Worm (Caenorhabditis elegans) whole organism, L3 larva: ENCODE results near the gene gsp-2.

Experiments
- R02D3.7 ChIP-seq: fragments of 150-350 bp; optimal IDR thresholded peaks from 2 replicates; lab custom pipeline; 2014; ENCODE audit warnings: missing biosample characterization, missing genetic modification characterization
- ZK546.5 ChIP-seq: sonication (generic microtip); optimal IDR thresholded peaks from 2 replicates; lab custom pipeline; 2017; ENCODE audit warnings: missing biosample characterization, missing genetic modification characterization
- aly-2 ChIP-seq: fragments of 150-350 bp; optimal IDR thresholded peaks from 2 replicates; lab custom pipeline; 2014; ENCODE audit warnings: missing biosample characterization, missing genetic modification characterization
- ama-1 ChIP-seq: fragments of 150-350 bp; optimal IDR thresholded peaks from 2 replicates; lab custom pipeline; 2018
- ceh-28 ChIP-seq: fragments of 150-350 bp; optimal IDR thresholded peaks from 2 replicates; lab custom pipeline; 2014; ENCODE audit warnings: missing biosample characterization, missing genetic modification reagents, missing genetic modification characterization
- ceh-82 ChIP-seq: fragments of 150-350 bp; optimal IDR thresholded peaks from 2 replicates; lab custom pipeline; 2014; ENCODE audit warnings: missing biosample characterization, missing genetic modification characterization
- ceh-9 ChIP-seq: sonication (generic microtip); optimal IDR thresholded peaks from 2 replicates; lab custom pipeline; 2018; ENCODE audit warnings: missing biosample characterization, missing genetic modification characterization
- egl-27 ChIP-seq: sonication (generic microtip); optimal IDR thresholded peaks from 4 replicates; lab custom pipeline; 2017; ENCODE audit warnings: missing biosample characterization, missing genetic modification reagents, missing genetic modification characterization
- egl-5 ChIP-seq: fragments of 150-350 bp; optimal IDR thresholded peaks from 2 replicates; lab custom pipeline; 2017; ENCODE audit warnings: missing biosample characterization, missing genetic modification reagents, missing genetic modification characterization, inconsistent platforms
- elt-2 ChIP-seq: sonication (generic microtip); optimal IDR thresholded peaks from 2 replicates; lab custom pipeline; 2016; ENCODE audit warnings: missing genetic modification reagents, mild to moderate bottlenecking, missing genetic modification characterization, missing compliant biosample characterization
- elt-3 ChIP-seq, 3 experiments: fragments of 150-350 bp in 1 of 3; sonication (generic microtip) in 2 of 3; optimal IDR thresholded peaks; 2 replicates in 2 of 3; 4 replicates in 1 of 3; lab custom pipeline; 2014 to 2017; ENCODE audit warnings: missing biosample characterization in 3 of 3, missing genetic modification characterization in 3 of 3
- fkh-10 ChIP-seq: sonication (generic microtip); optimal IDR thresholded peaks from 2 replicates; lab custom pipeline; 2017; ENCODE audit warnings: missing biosample characterization, missing genetic modification reagents, missing genetic modification characterization
- fkh-2 ChIP-seq: fragments of 150-350 bp; optimal IDR thresholded peaks from 2 replicates; lab custom pipeline; 2014; ENCODE audit warnings: missing biosample characterization, missing genetic modification reagents, missing genetic modification characterization
- fos-1 ChIP-seq: fragments of 150-350 bp; optimal IDR thresholded peaks from 2 replicates; lab custom pipeline; 2014; ENCODE audit warnings: missing biosample characterization, missing genetic modification characterization
- hmg-11 ChIP-seq: sonication (generic microtip); optimal IDR thresholded peaks from 2 replicates; lab custom pipeline; 2016; ENCODE audit warnings: missing genetic modification characterization, missing compliant biosample characterization
- jun-1 ChIP-seq: fragments of 150-350 bp; optimal IDR thresholded peaks from 2 replicates; lab custom pipeline; 2014; ENCODE audit warnings: missing biosample characterization, missing genetic modification reagents, missing genetic modification characterization
- lin-15B ChIP-seq: fragments of 150-350 bp; optimal IDR thresholded peaks from 2 replicates; lab custom pipeline; 2014; ENCODE audit warnings: missing biosample characterization, missing genetic modification characterization
- lin-39 ChIP-seq: fragments of 150-350 bp; optimal IDR thresholded peaks from 2 replicates; lab custom pipeline; 2018; ENCODE audit warnings: missing biosample characterization, missing genetic modification reagents, missing genetic modification characterization
- lsy-12 ChIP-seq: sonication (generic microtip); optimal IDR thresholded peaks from 2 replicates; lab custom pipeline; 2016; ENCODE audit warnings: mild to moderate bottlenecking, missing genetic modification characterization, missing compliant biosample characterization
- mdl-1 ChIP-seq: fragments of 150-350 bp; optimal IDR thresholded peaks from 2 replicates; lab custom pipeline; 2014; ENCODE audit warnings: missing biosample characterization, missing genetic modification characterization
- nfya-1 ChIP-seq: sonication (generic microtip); optimal IDR thresholded peaks from 2 replicates; lab custom pipeline; 2017; ENCODE audit warnings: missing genetic modification characterization, mild to moderate bottlenecking, missing compliant biosample characterization, antibody characterized with exemption, moderate library complexity; ENCODE audit not compliant: insufficient read depth
- nhr-11 ChIP-seq: fragments of 150-350 bp; optimal IDR thresholded peaks from 2 replicates; lab custom pipeline; 2014; ENCODE audit warnings: missing biosample characterization, missing genetic modification characterization
- nhr-12 ChIP-seq: fragments of 150-350 bp; optimal IDR thresholded peaks from 2 replicates; lab custom pipeline; 2014; ENCODE audit warnings: missing biosample characterization, missing genetic modification characterization
- nhr-23 ChIP-seq: fragments of 150-350 bp; optimal IDR thresholded peaks from 2 replicates; lab custom pipeline; 2014; ENCODE audit warnings: missing biosample characterization, missing genetic modification reagents, missing genetic modification characterization
- nhr-237 ChIP-seq: fragments of 150-350 bp; optimal IDR thresholded peaks from 2 replicates; lab custom pipeline; 2014; ENCODE audit warnings: missing biosample characterization, missing genetic modification characterization
- nhr-25 ChIP-seq: sonication (generic microtip); optimal IDR thresholded peaks from 2 replicates; lab custom pipeline; 2017; ENCODE audit warnings: missing biosample characterization, missing genetic modification characterization
- nhr-28 ChIP-seq: fragments of 150-350 bp; optimal IDR thresholded peaks from 2 replicates; lab custom pipeline; 2014; ENCODE audit warnings: missing biosample characterization, missing genetic modification characterization
- nhr-43 ChIP-seq: sonication (generic microtip); optimal IDR thresholded peaks from 2 replicates; lab custom pipeline; 2016; ENCODE audit warnings: mild to moderate bottlenecking, missing genetic modification characterization, missing compliant biosample characterization; ENCODE audit not compliant: poor library complexity, severe bottlenecking
- nhr-67 ChIP-seq: fragments of 150-350 bp; optimal IDR thresholded peaks from 2 replicates; lab custom pipeline; 2014; ENCODE audit warnings: missing biosample characterization, missing genetic modification characterization
- nhr-76 ChIP-seq: fragments of 150-350 bp; sonication (generic microtip); optimal IDR thresholded peaks from 5 replicates; lab custom pipeline; 2014; ENCODE audit warnings: missing biosample characterization, missing genetic modification characterization
- nhr-77 ChIP-seq: fragments of 150-350 bp; optimal IDR thresholded peaks from 2 replicates; lab custom pipeline; 2014; ENCODE audit warnings: missing biosample characterization, missing genetic modification characterization
- pha-4 ChIP-seq: fragments of 150-350 bp; optimal IDR thresholded peaks from 2 replicates; lab custom pipeline; 2014; ENCODE audit warnings: missing biosample characterization, missing genetic modification reagents, missing genetic modification characterization
- pqm-1 ChIP-seq: fragments of 150-350 bp; optimal IDR thresholded peaks from 2 replicates; lab custom pipeline; 2017; ENCODE audit warnings: missing biosample characterization, missing genetic modification characterization, inconsistent platforms
- sea-2 ChIP-seq: fragments of 150-350 bp; sonication (generic microtip); optimal IDR thresholded peaks from 4 replicates; lab custom pipeline; 2014; ENCODE audit warnings: missing biosample characterization, missing genetic modification reagents, missing genetic modification characterization
- skn-1 ChIP-seq: fragments of 150-350 bp; optimal IDR thresholded peaks from 2 replicates; lab custom pipeline; 2014; ENCODE audit warnings: missing biosample characterization, missing genetic modification characterization
- snpc-4 ChIP-seq: fragments of 150-350 bp; optimal IDR thresholded peaks from 2 replicates; lab custom pipeline; 2014; ENCODE audit warnings: missing biosample characterization, missing genetic modification characterization
- tbx-2 ChIP-seq: sonication (generic microtip); optimal IDR thresholded peaks from 2 replicates; lab custom pipeline; 2016; ENCODE audit warnings: mild to moderate bottlenecking, missing genetic modification characterization, missing compliant biosample characterization
- unc-39 ChIP-seq: sonication (generic microtip); optimal IDR thresholded peaks from 4 replicates; lab custom pipeline; 2017; ENCODE audit warnings: missing biosample characterization, missing genetic modification characterization
- unc-62 ChIP-seq: fragments of 150-350 bp; sonication (generic microtip); optimal IDR thresholded peaks from 4 replicates; lab custom pipeline; 2014; ENCODE audit warnings: missing biosample characterization, missing genetic modification reagents, missing genetic modification characterization
- zag-1 ChIP-seq: fragments of 150-350 bp; optimal IDR thresholded peaks from 2 replicates; lab custom pipeline; 2014; ENCODE audit warnings: missing biosample characterization, missing genetic modification characterization
- ztf-11 ChIP-seq: fragments of 150-350 bp; optimal IDR thresholded peaks from 2 replicates; lab custom pipeline; 2014; ENCODE audit warnings: missing biosample characterization, missing genetic modification characterization
- ztf-4 ChIP-seq: fragments of 150-350 bp; optimal IDR thresholded peaks from 2 replicates; lab custom pipeline; 2014; ENCODE audit warnings: missing biosample characterization, missing genetic modification characterization

gsp-2 gene

ce11 chrIII:7329155-7329732 is 7.1 kb upstream of the gsp-2 start, which contains the start of gene lab-2:
Gene lab-2 (minus strand): TSS chrIII:7329607.
- peak; percentile 79 for TF ChIP-seq ama-1 (lab: Kevin White, UChicago)
- peak; percentile 20 for TF ChIP-seq elt-2
- TF ChIP-seq ztf-4 (tag; lab: Kevin White, UChicago) = peak; percentile 4
- TF ChIP-seq nhr-237 (tag; lab: Kevin White, UChicago) = no peak
- peak; percentile 15 for TF ChIP-seq aly-2 (tag; lab: Kevin White, UChicago)
- TF ChIP-seq nhr-25 = peak; percentile 33
- TF ChIP-seq lsy-12 (tag; lab: Kevin White, UChicago) = peak; percentile 66
- peak; percentile 13 for TF ChIP-seq jun-1
- no peak for TF ChIP-seq unc-39 (tag; lab: Kevin White, UChicago)
- no peak for TF ChIP-seq nhr-12 (tag; lab: Kevin White, UChicago)
- TF ChIP-seq, all 47 proteins: peak for 7

DNA sequence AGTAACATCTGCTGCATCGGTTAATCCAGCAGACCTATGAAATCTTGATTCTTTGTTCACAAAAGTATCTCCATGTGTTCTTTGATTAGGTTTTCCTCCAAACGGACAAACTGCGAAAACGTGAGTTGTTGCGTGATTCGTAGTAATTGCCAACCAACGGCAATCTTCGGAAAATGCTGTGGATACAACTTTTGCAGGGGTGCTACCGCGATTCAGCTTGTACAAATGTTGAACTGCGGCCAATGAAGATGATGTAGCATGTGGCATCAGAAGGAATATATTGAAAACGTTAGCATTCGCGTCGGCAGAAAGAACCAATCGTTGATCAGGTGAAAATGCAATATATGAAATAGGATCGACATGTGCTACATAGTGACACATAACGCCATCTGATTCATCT is 4.7 kb upstream of the gsp-2 start:
- TF ChIP-seq unc-62 (GFP tag; lab: Kevin White, UChicago) (no peak), nhr-23 (tag; lab: Kevin White, UChicago) (no peak), zag-1 (no peak), ceh-28 (tag; lab: Kevin White, UChicago) (no peak), nhr-28 (tag; lab: Kevin White, UChicago) (no peak), nhr-237 (tag; lab: Kevin White, UChicago) (no peak), sea-2 (GFP tag; lab: Kevin White, UChicago) (no peak), elt-2 (no peak), egl-5 (tag; lab: Kevin White, UChicago) (no peak), ceh-82 (no peak), nhr-76 (tag; lab: Kevin White, UChicago) (no peak), pqm-1 (tag; lab: Kevin White, UChicago) (no peak), fkh-2 (tag; lab: Kevin White, UChicago) (no peak), ceh-9 (tag; lab: Kevin White, UChicago) (no peak), lin-15B (tag; lab: Kevin White, UChicago) (no peak), nhr-77 (tag; lab: Kevin White, UChicago) (no peak), ama-1 (lab: Kevin White, UChicago) (no peak)

ce11 chrIII:7335220-7335619 is 1.2 kb upstream of the gsp-2 start, which contains the start of gene F56C9.10:
Gene F56C9.10 (minus strand): TSS chrIII:7335316.
- peak; percentile 77 for TF ChIP-seq lsy-12 (tag; lab: Kevin White, UChicago)
- TF ChIP-seq ztf-4 (tag; lab: Kevin White, UChicago) = peak; percentile 68
- TF ChIP-seq fkh-10 (GFP tag; lab: Kevin White, UChicago) = no peak
- peak; percentile 88 for TF ChIP-seq unc-62 (GFP tag; lab: Kevin White, UChicago)
- TF ChIP-seq hmg-11 (tag; lab: Kevin White, UChicago) = peak; percentile 58
- peak; percentile 78 for TF ChIP-seq nhr-43 (tag; lab: Kevin White, UChicago)
- TF ChIP-seq ceh-9 (tag; lab: Kevin White, UChicago) = no peak
- TF ChIP-seq mdl-1 (tag; lab: Kevin White, UChicago) = peak; percentile 96
- no peak for TF ChIP-seq nhr-67 (tag; lab: Kevin White, UChicago)
- peak; percentile 44 for TF ChIP-seq ceh-28 (tag; lab: Kevin White, UChicago)
- peak; percentile 84 for TF ChIP-seq lin-39 (tag; lab: Kevin White, UChicago)
- TF ChIP-seq nfya-1 = peak; percentile 88
- TF ChIP-seq jun-1 = peak; percentile 84
- peak; percentile 1 for TF ChIP-seq pqm-1 (tag; lab: Kevin White, UChicago)
- peak; percentile 72 for TF ChIP-seq nhr-25
- no peak for TF ChIP-seq nhr-76 (tag; lab: Kevin White, UChicago)
- no peak for TF ChIP-seq ztf-11 (tag; lab: Kevin White, UChicago)
- TF ChIP-seq nhr-11 (tag; lab: Kevin White, UChicago) = peak; percentile 92
- TF ChIP-seq tbx-2 (tag; lab: Kevin White, UChicago) = peak; percentile 33
- TF ChIP-seq ama-1 (lab: Kevin White, UChicago) = peak; percentile 80
- TF ChIP-seq elt-3 (tag; optimal IDR thresholded peaks at IDR 0.05; lab: Kevin White, UChicago) = no peak
- peak; percentile 82 for TF ChIP-seq lin-15B (tag; lab: Kevin White, UChicago)
- peak; percentile 55 for TF ChIP-seq pha-4 (tag; lab: Kevin White, UChicago)
- TF ChIP-seq R02D3.7 = peak; percentile 38
- TF ChIP-seq elt-2 = peak; percentile 59
- TF ChIP-seq ceh-82 = no peak
- no peak for TF ChIP-seq nhr-12 (tag; lab: Kevin White, UChicago)
- TF ChIP-seq egl-27 (tag; lab: Kevin White, UChicago) = peak; percentile 44
- no peak for TF ChIP-seq fos-1
- TF ChIP-seq ZK546.5 (tag; lab: Kevin White, UChicago) = no peak
- peak; percentile 81 for TF ChIP-seq nhr-23 (tag; lab: Kevin White, UChicago)
- peak; percentile 22 for TF ChIP-seq skn-1
- peak; percentile 78 for TF ChIP-seq snpc-4 (tag; lab: Kevin White, UChicago)
